Fruit fly (Drosophila melanogaster) whole organism, embryonic: ENCODE measurements around the gene CG43439.
A peak's percentile ranks its signal among the peaks of the same experiment; 100 is the strongest.

Source experiments
- ATbp ChIP-seq: fragments of 200-800 bp; sonication (Bioruptor generic); optimal IDR thresholded peaks from 2 replicates; lab custom pipeline; 2017; ENCODE audit warnings: missing biosample characterization, mild to moderate bottlenecking, missing genetic modification characterization, missing genetic modification reagents
- Aef1 ChIP-seq: fragments of 200-800 bp; sonication (Bioruptor generic); IDR thresholded peaks from 3 replicates; pipeline ENCODE4 v1.3.6; 2022; ENCODE audit warnings: missing biosample characterization, missing genetic modification characterization
- Antp ChIP-seq: fragments of 200-800 bp; sonication (Bioruptor generic); optimal IDR thresholded peaks from 3 replicates; lab custom pipeline; 2016; ENCODE audit warnings: missing biosample characterization, missing genetic modification characterization
- Atf-2 ChIP-seq: fragments of 200-800 bp; sonication (Bioruptor generic); optimal IDR thresholded peaks from 2 replicates; lab custom pipeline; 2016; ENCODE audit warnings: missing biosample characterization, missing genetic modification characterization
- Atf3 ChIP-seq: fragments of 200-800 bp; sonication (Bioruptor generic); optimal IDR thresholded peaks from 3 replicates; lab custom pipeline; 2016; ENCODE audit warnings: missing biosample characterization, missing genetic modification characterization
- CG1024 ChIP-seq: fragments of 200-800 bp; sonication (Bioruptor generic); IDR thresholded peaks from 2 replicates; pipeline ENCODE4 v1.3.6; 2022; ENCODE audit warnings: missing biosample characterization, missing genetic modification characterization
- CG10959 ChIP-seq: fragments of 200-800 bp; sonication (Bioruptor generic); IDR thresholded peaks from 2 replicates; pipeline ENCODE4 v1.3.6; 2022; ENCODE audit warnings: missing biosample characterization, missing genetic modification characterization
- CG11456 ChIP-seq: fragments of 200-800 bp; sonication (Bioruptor generic); IDR thresholded peaks from 3 replicates; pipeline ENCODE4 v1.3.6; 2022; ENCODE audit warnings: missing biosample characterization, missing genetic modification characterization
- CG11560 ChIP-seq: fragments of 200-800 bp; sonication (Bioruptor generic); IDR thresholded peaks from 3 replicates; pipeline ENCODE4 v1.3.6; 2022; ENCODE audit warnings: missing biosample characterization, missing genetic modification characterization
- CG12155 ChIP-seq: fragments of 200-800 bp; sonication (Bioruptor generic); optimal IDR thresholded peaks from 3 replicates; lab custom pipeline; 2016; ENCODE audit warnings: missing biosample characterization, missing genetic modification characterization
- CG13296 ChIP-seq: fragments of 200-800 bp; sonication (Bioruptor generic); optimal IDR thresholded peaks from 3 replicates; lab custom pipeline; 2018; ENCODE audit warnings: missing biosample characterization, mild to moderate bottlenecking, missing genetic modification characterization
- CG15696 ChIP-seq: fragments of 200-800 bp; sonication (Bioruptor generic); optimal IDR thresholded peaks from 2 replicates; lab custom pipeline; 2019; ENCODE audit warnings: missing biosample characterization, mild to moderate bottlenecking, missing genetic modification characterization, moderate library complexity
- CG17802 ChIP-seq: fragments of 200-800 bp; sonication (Bioruptor generic); optimal IDR thresholded peaks from 2 replicates; lab custom pipeline; 2018; ENCODE audit warnings: missing biosample characterization, mild to moderate bottlenecking, missing genetic modification characterization, moderate library complexity
- CG30431 ChIP-seq: fragments of 200-800 bp; sonication (Bioruptor generic); optimal IDR thresholded peaks from 2 replicates; lab custom pipeline; 2017; ENCODE audit warnings: missing biosample characterization, missing genetic modification characterization
- CG31388 ChIP-seq: fragments of 200-800 bp; sonication (Bioruptor generic); optimal IDR thresholded peaks from 2 replicates; lab custom pipeline; 2016; ENCODE audit warnings: missing biosample characterization, missing genetic modification characterization
- CG4707 ChIP-seq: fragments of 200-800 bp; sonication (Bioruptor generic); optimal IDR thresholded peaks from 2 replicates; lab custom pipeline; 2018; ENCODE audit warnings: missing biosample characterization, mild to moderate bottlenecking, missing genetic modification characterization, moderate library complexity
- CG4820 ChIP-seq: fragments of 200-800 bp; sonication (Bioruptor generic); optimal IDR thresholded peaks from 3 replicates; lab custom pipeline; 2016; ENCODE audit warnings: missing biosample characterization, missing genetic modification characterization
- CG5953 ChIP-seq: fragments of 200-800 bp; sonication (Bioruptor generic); IDR thresholded peaks from 2 replicates; pipeline ENCODE4 v1.3.6; 2022; ENCODE audit warnings: missing biosample characterization, missing genetic modification characterization
- CG7786 ChIP-seq: fragments of 200-800 bp; sonication (Bioruptor generic); optimal IDR thresholded peaks from 2 replicates; lab custom pipeline; 2016; ENCODE audit warnings: missing biosample characterization, missing genetic modification characterization
- CG8290 ChIP-seq, 3 experiments: fragments of 200-800 bp; sonication (Bioruptor generic); optimal IDR thresholded peaks; 2 replicates each; lab custom pipeline; 2016 to 2019; ENCODE audit warnings: missing biosample characterization in 3 of 3, missing genetic modification characterization in 3 of 3, mild to moderate bottlenecking in 2 of 3, moderate library complexity in 1 of 3
- CG8359 ChIP-seq: fragments of 200-800 bp; sonication (Bioruptor generic); optimal IDR thresholded peaks from 2 replicates; lab custom pipeline; 2017; ENCODE audit warnings: missing biosample characterization, mild to moderate bottlenecking, missing genetic modification characterization, borderline replicate concordance
- CG8765 ChIP-seq: fragments of 200-800 bp; sonication (Bioruptor generic); IDR thresholded peaks from 2 replicates; pipeline ENCODE4 v1.3.6; 2022; ENCODE audit warnings: missing biosample characterization, missing genetic modification characterization
- CG9437 ChIP-seq: fragments of 200-800 bp; sonication (Bioruptor generic); optimal IDR thresholded peaks from 2 replicates; lab custom pipeline; 2018; ENCODE audit warnings: missing biosample characterization, mild to moderate bottlenecking, missing genetic modification characterization
- Chrac-16 ChIP-seq: fragments of 200-800 bp; sonication (Bioruptor generic); optimal IDR thresholded peaks from 3 replicates; lab custom pipeline; 2016; ENCODE audit warnings: missing biosample characterization, missing genetic modification characterization
- D ChIP-seq, 2 experiments: fragments of 200-800 bp in 1 of 2; fragments of >200 bp in 1 of 2; sonication (Bioruptor generic) in 1 of 2; optimal IDR thresholded peaks; 2 replicates in 1 of 2; 3 replicates in 1 of 2; lab custom pipeline; 2017; ENCODE audit warnings: mild to moderate bottlenecking in 1 of 2, missing biosample characterization in 1 of 2, missing genetic modification characterization in 1 of 2, missing genetic modification reagents in 1 of 2
- Doc3 ChIP-seq: fragments of 200-800 bp; sonication (Bioruptor generic); IDR thresholded peaks from 3 replicates; pipeline ENCODE4 v1.3.6; 2022; ENCODE audit warnings: missing biosample characterization, missing genetic modification characterization; ENCODE audit not compliant: partially characterized antibody
- Elba2 ChIP-seq: fragments of 200-800 bp; sonication (Bioruptor generic); optimal IDR thresholded peaks from 3 replicates; lab custom pipeline; 2016; ENCODE audit warnings: missing biosample characterization, missing genetic modification characterization
- Gug ChIP-seq: fragments of 200-800 bp; sonication (Bioruptor generic); IDR thresholded peaks from 4 replicates; pipeline ENCODE4 v1.3.6; 2022; ENCODE audit warnings: missing biosample characterization, missing genetic modification characterization
- Hand ChIP-seq: fragments of 200-800 bp; sonication (Bioruptor generic); optimal IDR thresholded peaks from 2 replicates; lab custom pipeline; 2017; ENCODE audit warnings: mild to moderate bottlenecking, missing biosample characterization, missing genetic modification reagents, missing genetic modification characterization
- HmgD ChIP-seq: fragments of 200-800 bp; sonication (Bioruptor generic); optimal IDR thresholded peaks from 3 replicates; lab custom pipeline; 2016; ENCODE audit warnings: missing biosample characterization, missing genetic modification characterization
- PHDP ChIP-seq: fragments of 200-800 bp; sonication (Bioruptor generic); optimal IDR thresholded peaks from 3 replicates; lab custom pipeline; 2018; ENCODE audit warnings: missing biosample characterization, mild to moderate bottlenecking, missing genetic modification characterization, moderate library complexity
- Sin3A ChIP-seq: fragments of >200 bp; optimal IDR thresholded peaks from 2 replicates; lab custom pipeline; 2018
- TFAM ChIP-seq: fragments of 200-800 bp; sonication (Bioruptor generic); optimal IDR thresholded peaks from 2 replicates; lab custom pipeline; 2017; ENCODE audit warnings: missing biosample characterization, missing genetic modification characterization, inconsistent platforms
- bigmax ChIP-seq: fragments of 200-800 bp; sonication (Bioruptor generic); optimal IDR thresholded peaks from 2 replicates; lab custom pipeline; 2018; ENCODE audit warnings: missing biosample characterization, mild to moderate bottlenecking, missing genetic modification characterization
- chinmo ChIP-seq: fragments of 200-800 bp; sonication (Bioruptor generic); IDR thresholded peaks from 4 replicates; pipeline ENCODE4 v1.3.6; 2022; ENCODE audit warnings: missing biosample characterization, missing genetic modification characterization; ENCODE audit not compliant: partially characterized antibody
- ewg ChIP-seq: fragments of 200-800 bp; sonication (Bioruptor generic); optimal IDR thresholded peaks from 3 replicates; lab custom pipeline; 2017; ENCODE audit warnings: mild to moderate bottlenecking, missing biosample characterization, missing genetic modification reagents, missing genetic modification characterization
- ftz-f1 ChIP-seq: fragments of 200-800 bp; sonication (Bioruptor generic); optimal IDR thresholded peaks from 2 replicates; lab custom pipeline; 2016; ENCODE audit warnings: missing biosample characterization, missing genetic modification characterization
- gem ChIP-seq: fragments of 200-800 bp; sonication (Bioruptor generic); optimal IDR thresholded peaks from 2 replicates; lab custom pipeline; 2019; ENCODE audit warnings: missing biosample characterization, mild to moderate bottlenecking, missing genetic modification characterization, moderate library complexity
- gsb-n ChIP-seq: fragments of 200-800 bp; sonication (Bioruptor generic); optimal IDR thresholded peaks from 3 replicates; lab custom pipeline; 2018; ENCODE audit warnings: missing biosample characterization, mild to moderate bottlenecking, missing genetic modification characterization
- maf-S ChIP-seq: fragments of 200-800 bp; sonication (Bioruptor generic); optimal IDR thresholded peaks from 2 replicates; lab custom pipeline; 2016; ENCODE audit warnings: missing biosample characterization, missing genetic modification characterization
- pzg ChIP-seq: fragments of 200-800 bp; sonication (Bioruptor generic); optimal IDR thresholded peaks from 3 replicates; lab custom pipeline; 2018; ENCODE audit warnings: missing biosample characterization, mild to moderate bottlenecking, missing genetic modification characterization, moderate library complexity
- salm ChIP-seq: fragments of 200-800 bp; sonication (Bioruptor generic); optimal IDR thresholded peaks from 2 replicates; lab custom pipeline; 2018; ENCODE audit warnings: missing biosample characterization, mild to moderate bottlenecking, missing genetic modification characterization
- sd ChIP-seq: fragments of 200-800 bp; sonication (Bioruptor generic); optimal IDR thresholded peaks from 3 replicates; lab custom pipeline; 2018; ENCODE audit warnings: missing biosample characterization, mild to moderate bottlenecking, missing genetic modification characterization, moderate library complexity
- sisA ChIP-seq: fragments of 200-800 bp; sonication (Bioruptor generic); IDR thresholded peaks from 2 replicates; pipeline ENCODE4 v1.3.6; 2022; ENCODE audit warnings: missing biosample characterization, missing genetic modification characterization
- slou ChIP-seq: fragments of 200-800 bp; sonication (Bioruptor generic); optimal IDR thresholded peaks from 3 replicates; lab custom pipeline; 2016; ENCODE audit warnings: missing biosample characterization, missing genetic modification characterization
- sqz ChIP-seq: fragments of 200-800 bp; sonication (Bioruptor generic); optimal IDR thresholded peaks from 3 replicates; lab custom pipeline; 2018; ENCODE audit warnings: missing biosample characterization, mild to moderate bottlenecking, missing genetic modification characterization
- sug ChIP-seq: fragments of 200-800 bp; optimal IDR thresholded peaks from 2 replicates; lab custom pipeline; 2019; ENCODE audit warnings: missing biosample characterization, mild to moderate bottlenecking, missing genetic modification characterization, moderate library complexity
- toy ChIP-seq: fragments of 200-800 bp; sonication (Bioruptor generic); IDR thresholded peaks from 2 replicates; pipeline ENCODE4 v1.3.6; 2022; ENCODE audit warnings: missing biosample characterization, missing genetic modification characterization
- unpg ChIP-seq: fragments of 200-800 bp; sonication (Bioruptor generic); optimal IDR thresholded peaks from 3 replicates; lab custom pipeline; 2018; ENCODE audit warnings: missing biosample characterization, mild to moderate bottlenecking, missing genetic modification characterization, moderate library complexity

The CG43439 gene

dm6 chr3L:6988942-6989569 lies 4.7 kb upstream of the CG43439 start (continued):
- TF ChIP-seq gsb-n (peak; percentile 90), salm (tag; lab: Kevin White, UChicago) (peak; percentile 65), sd (tag; lab: Kevin White, UChicago) (peak; percentile 19), CG1024 (GFP tag; lab: Robert Waterston, UW) (peak; percentile 37), slou (peak; percentile 88), TFAM (GFP tag; lab: Kevin White, UChicago) (peak; percentile 57), HmgD (GFP tag; lab: Kevin White, UChicago) (no peak), ftz-f1 (peak; percentile 66), CG9437 (GFP tag; lab: Kevin White, UChicago) (peak; percentile 92), unpg (GFP tag; lab: Kevin White, UChicago) (peak; percentile 80), Antp (GFP tag; lab: Kevin White, UChicago) (peak; percentile 61), sqz (peak; percentile 83), CG11560 (tag; lab: Robert Waterston, UW) (peak; percentile 73; the same call in 1 of the 3 replicates), chinmo (no peak), CG4820 (peak; percentile 95), CG17802 (peak; percentile 34), Atf-2 (GFP tag; lab: Kevin White, UChicago) (peak; percentile 49), CG8290 (GFP tag; optimal IDR thresholded peaks at IDR 0.05; lab: Kevin White, UChicago) (peak; percentile 72), CG8290 (tag; optimal IDR thresholded peaks at IDR 0.05; lab: Kevin White, UChicago) (peak in 1 of 2 experiments; percentile 72), CG8359 (peak; percentile 81), toy (GFP tag; lab: Robert Waterston, UW) (0 out of 2 replicates have a peak, but pooled peaks have one; percentile 36), CG15696 (tag; lab: Kevin White, UChicago) (peak; percentile 92), maf-S (GFP tag; lab: Kevin White, UChicago) (peak; percentile 43), Hand (GFP tag; lab: Kevin White, UChicago) (peak; percentile 78), CG8765 (GFP tag; lab: Robert Waterston, UW) (peak; percentile 32), Gug (GFP tag; lab: Robert Waterston, UW) (peak; percentile 65), Aef1 (GFP tag; lab: Robert Waterston, UW) (peak; percentile 81), PHDP (tag; lab: Kevin White, UChicago) (peak; percentile 86), Atf3 (GFP tag; lab: Kevin White, UChicago) (peak; percentile 62), sug (peak; percentile 87), CG4707 (GFP tag; lab: Kevin White, UChicago) (peak; percentile 33), gem (tag; lab: Kevin White, UChicago) (peak; percentile 95), Sin3A (lab: Kevin White, UChicago) (no peak), CG11456 (GFP tag; lab: Robert Waterston, UW) (peak; percentile 78), D (optimal IDR thresholded peaks at IDR 0.05; lab: Kevin White, UChicago) (no peak), D (GFP tag; optimal IDR thresholded peaks at IDR 0.05; lab: Kevin White, UChicago) (peak; percentile 96), CG30431 (GFP tag; lab: Kevin White, UChicago) (peak; percentile 69), CG5953 (GFP tag; lab: Robert Waterston, UW) (peak; percentile 22; the same call in 1 of the 2 replicates), Elba2 (GFP tag; lab: Kevin White, UChicago) (no peak), Chrac-16 (peak; percentile 88), CG7786 (peak; percentile 20), bigmax (GFP tag; lab: Kevin White, UChicago) (no peak), CG12155 (GFP tag; lab: Kevin White, UChicago) (peak; percentile 73), Doc3 (GFP tag; lab: Robert Waterston, UW) (no peak; the same call in 2 of the 3 replicates), pzg (GFP tag; lab: Kevin White, UChicago) (no peak), CG10959 (GFP tag; lab: Robert Waterston, UW) (peak; percentile 56; the same call in 1 of the 2 replicates), CG13296 (GFP tag; lab: Kevin White, UChicago) (peak; percentile 96), ATbp (GFP tag; lab: Kevin White, UChicago) (peak; percentile 82), sisA (GFP tag; lab: Robert Waterston, UW) (peak; percentile 86), ewg (GFP tag; lab: Kevin White, UChicago) (peak; percentile 81), CG31388 (peak; percentile 80)
